Worm (Caenorhabditis elegans) whole organism, L1 larva: ENCODE measurements around the gene nlp-24.

Experiments
- Y116A8C.19 ChIP-seq: sonication (generic microtip); optimal IDR thresholded peaks from 2 replicates; lab custom pipeline; 2016; ENCODE audit warnings: missing compliant biosample characterization, missing genetic modification characterization, borderline replicate concordance
- egl-27 ChIP-seq, 2 experiments: fragments of 150-350 bp in 1 of 2; sonication (generic microtip); optimal IDR thresholded peaks; 3 replicates each; lab custom pipeline; 2017 to 2018; ENCODE audit warnings: missing biosample characterization in 2 of 2, missing genetic modification characterization in 2 of 2, missing genetic modification reagents in 2 of 2
- nhr-28 ChIP-seq: fragments of 150-350 bp; optimal IDR thresholded peaks from 2 replicates; lab custom pipeline; 2014; ENCODE audit warnings: missing biosample characterization, missing genetic modification characterization
- unc-130 ChIP-seq: fragments of 150-350 bp; optimal IDR thresholded peaks from 2 replicates; lab custom pipeline; 2017; ENCODE audit warnings: missing biosample characterization, missing genetic modification characterization, inconsistent platforms

ce11 chrV:11644166-11644565 lies 28.0 kb downstream of the nlp-24 start, which contains the start of gene bir-1:
- no peak for TF ChIP-seq egl-27 (tag; optimal IDR thresholded peaks at IDR 0.05; lab: Kevin White, UChicago)
- no peak for TF ChIP-seq nhr-28 (tag; lab: Kevin White, UChicago)
- peak; percentile 55 for TF ChIP-seq unc-130
- TF ChIP-seq Y116A8C.19 (tag; lab: Kevin White, UChicago), result no peak
